Fruit fly (Drosophila melanogaster) whole organism, embryonic: ENCODE data around the gene ZnT77C.

Source experiments
- Abd-B ChIP-seq: fragments of 200-800 bp; sonication (Bioruptor generic); optimal IDR thresholded peaks from 2 replicates; lab custom pipeline; 2018; ENCODE audit warnings: missing biosample characterization, mild to moderate bottlenecking, missing genetic modification characterization, moderate library complexity
- Atf-2 ChIP-seq: fragments of 200-800 bp; sonication (Bioruptor generic); optimal IDR thresholded peaks from 2 replicates; lab custom pipeline; 2016; ENCODE audit warnings: missing biosample characterization, missing genetic modification characterization
- Blimp-1 ChIP-seq: fragments of 200-800 bp; sonication (Bioruptor generic); optimal IDR thresholded peaks from 3 replicates; lab custom pipeline; 2018; ENCODE audit warnings: missing biosample characterization, missing genetic modification characterization, mild to moderate bottlenecking, moderate library complexity, missing genetic modification reagents
- CG10147 ChIP-seq: fragments of 200-800 bp; sonication (Bioruptor generic); optimal IDR thresholded peaks from 2 replicates; lab custom pipeline; 2019; ENCODE audit warnings: missing biosample characterization, mild to moderate bottlenecking, missing genetic modification characterization, moderate library complexity
- CG10274 ChIP-seq: fragments of 200-800 bp; sonication (Bioruptor generic); optimal IDR thresholded peaks from 3 replicates; lab custom pipeline; 2017; ENCODE audit warnings: missing biosample characterization, mild to moderate bottlenecking, missing genetic modification characterization
- CG12236 ChIP-seq: fragments of 200-800 bp; sonication (Bioruptor generic); optimal IDR thresholded peaks from 2 replicates; lab custom pipeline; 2016; ENCODE audit warnings: missing biosample characterization, missing genetic modification characterization
- CG13894 ChIP-seq: fragments of 200-800 bp; sonication (Bioruptor generic); optimal IDR thresholded peaks from 3 replicates; lab custom pipeline; 2018; ENCODE audit warnings: missing biosample characterization, mild to moderate bottlenecking, missing genetic modification characterization, moderate library complexity
- CG14014 ChIP-seq: fragments of 200-800 bp; sonication (Bioruptor generic); IDR thresholded peaks from 2 replicates; pipeline ENCODE4 v1.3.6; 2022; ENCODE audit warnings: missing biosample characterization, missing genetic modification characterization
- CG14050 ChIP-seq: fragments of 200-800 bp; sonication (Bioruptor generic); IDR thresholded peaks from 3 replicates; pipeline ENCODE4 v1.3.6; 2022; ENCODE audit warnings: missing biosample characterization, missing genetic modification characterization
- CG15073 ChIP-seq: fragments of 200-800 bp; sonication (Bioruptor generic); optimal IDR thresholded peaks from 2 replicates; lab custom pipeline; 2016; ENCODE audit warnings: missing biosample characterization, missing genetic modification characterization
- CG16815 ChIP-seq: fragments of 200-800 bp; sonication (Bioruptor generic); optimal IDR thresholded peaks from 3 replicates; lab custom pipeline; 2017; ENCODE audit warnings: missing biosample characterization, mild to moderate bottlenecking, missing genetic modification characterization
- CG17361 ChIP-seq: fragments of 200-800 bp; sonication (Bioruptor generic); IDR thresholded peaks from 3 replicates; pipeline ENCODE4 v1.3.6; 2022; ENCODE audit warnings: missing biosample characterization, missing genetic modification characterization
- CG18262 ChIP-seq: fragments of 200-800 bp; optimal IDR thresholded peaks from 3 replicates; lab custom pipeline; 2019; ENCODE audit warnings: missing biosample characterization, mild to moderate bottlenecking, missing genetic modification characterization, moderate library complexity
- CG1832 ChIP-seq: fragments of 200-800 bp; sonication (Bioruptor generic); optimal IDR thresholded peaks from 2 replicates; lab custom pipeline; 2017; ENCODE audit warnings: missing biosample characterization, mild to moderate bottlenecking, missing genetic modification characterization, inconsistent platforms
- CG2120 ChIP-seq: fragments of 200-800 bp; sonication (Bioruptor generic); optimal IDR thresholded peaks from 3 replicates; lab custom pipeline; 2016; ENCODE audit warnings: missing biosample characterization, missing genetic modification characterization
- CG2889 ChIP-seq: fragments of 200-800 bp; sonication (Bioruptor generic); IDR thresholded peaks from 3 replicates; pipeline ENCODE4 v1.3.6; 2022; ENCODE audit warnings: missing biosample characterization, missing genetic modification characterization
- CG31388 ChIP-seq: fragments of 200-800 bp; sonication (Bioruptor generic); optimal IDR thresholded peaks from 2 replicates; lab custom pipeline; 2016; ENCODE audit warnings: missing biosample characterization, missing genetic modification characterization
- CG3281 ChIP-seq: fragments of 200-800 bp; sonication (Bioruptor generic); optimal IDR thresholded peaks from 3 replicates; lab custom pipeline; 2017; ENCODE audit warnings: missing biosample characterization, mild to moderate bottlenecking, missing genetic modification characterization
- CG33557 ChIP-seq: fragments of 200-800 bp; sonication (Bioruptor generic); optimal IDR thresholded peaks from 2 replicates; lab custom pipeline; 2019; ENCODE audit warnings: missing biosample characterization, mild to moderate bottlenecking, missing genetic modification characterization, moderate library complexity
- CG3995 ChIP-seq: fragments of 200-800 bp; sonication (Bioruptor generic); optimal IDR thresholded peaks from 3 replicates; lab custom pipeline; 2016; ENCODE audit warnings: missing biosample characterization, missing genetic modification characterization
- CG4360 ChIP-seq: fragments of 200-800 bp; sonication (Bioruptor generic); IDR thresholded peaks from 2 replicates; pipeline ENCODE4 v1.3.6; 2022; ENCODE audit warnings: missing biosample characterization, missing genetic modification characterization
- CG7839 ChIP-seq: fragments of 200-800 bp; sonication (Bioruptor generic); optimal IDR thresholded peaks from 3 replicates; lab custom pipeline; 2018; ENCODE audit warnings: missing biosample characterization, mild to moderate bottlenecking, missing genetic modification characterization, moderate library complexity
- CG8359 ChIP-seq: fragments of 200-800 bp; sonication (Bioruptor generic); optimal IDR thresholded peaks from 2 replicates; lab custom pipeline; 2017; ENCODE audit warnings: missing biosample characterization, mild to moderate bottlenecking, missing genetic modification characterization, borderline replicate concordance
- CHES-1-like ChIP-seq: fragments of 200-800 bp; sonication (Bioruptor generic); optimal IDR thresholded peaks from 2 replicates; lab custom pipeline; 2016; ENCODE audit warnings: missing biosample characterization, missing genetic modification characterization
- Dbx ChIP-seq: fragments of 200-800 bp; sonication (Bioruptor generic); IDR thresholded peaks from 3 replicates; pipeline ENCODE4 v1.3.6; 2022; ENCODE audit warnings: missing biosample characterization, missing genetic modification characterization
- Dip2 ChIP-seq: fragments of 200-800 bp; sonication (Bioruptor generic); IDR thresholded peaks from 2 replicates; pipeline ENCODE4 v1.3.6; 2022; ENCODE audit warnings: missing biosample characterization, missing genetic modification characterization
- Dref ChIP-seq: fragments of 200-800 bp; sonication (Bioruptor generic); IDR thresholded peaks from 2 replicates; pipeline ENCODE4 v1.3.6; 2022; ENCODE audit warnings: missing biosample characterization, missing genetic modification characterization
- E2f1 ChIP-seq: fragments of 200-800 bp; sonication (Bioruptor generic); IDR thresholded peaks from 2 replicates; pipeline ENCODE4 v1.3.6; 2022; ENCODE audit warnings: missing biosample characterization, missing genetic modification characterization
- H2.0 ChIP-seq: fragments of 200-800 bp; sonication (Bioruptor generic); IDR thresholded peaks from 2 replicates; pipeline ENCODE4 v1.3.6; 2022; ENCODE audit warnings: missing biosample characterization, missing genetic modification characterization
- Hmx ChIP-seq: fragments of 200-800 bp; sonication (Bioruptor generic); optimal IDR thresholded peaks from 2 replicates; lab custom pipeline; 2016; ENCODE audit warnings: missing biosample characterization, missing genetic modification characterization
- Hr51 ChIP-seq, 2 experiments: fragments of 200-800 bp; sonication (Bioruptor generic); optimal IDR thresholded peaks; 2 replicates in 1 of 2; 3 replicates in 1 of 2; lab custom pipeline; 2016 to 2018; ENCODE audit warnings: missing biosample characterization in 2 of 2, missing genetic modification characterization in 2 of 2, mild to moderate bottlenecking in 1 of 2, moderate library complexity in 1 of 2
- Lim3 ChIP-seq: fragments of 200-800 bp; sonication (Bioruptor generic); IDR thresholded peaks from 2 replicates; pipeline ENCODE4 v1.3.6; 2022; ENCODE audit warnings: missing biosample characterization, missing genetic modification characterization
- Pdp1 ChIP-seq, 2 experiments: fragments of 200-800 bp; sonication (Bioruptor generic); optimal IDR thresholded peaks; 3 replicates each; lab custom pipeline; 2016; ENCODE audit warnings: missing biosample characterization in 2 of 2, missing genetic modification characterization in 2 of 2, mild to moderate bottlenecking in 1 of 2, moderate library complexity in 1 of 2
- Rx ChIP-seq: fragments of 200-800 bp; sonication (Bioruptor generic); IDR thresholded peaks from 2 replicates; pipeline ENCODE4 v1.3.6; 2022; ENCODE audit warnings: missing biosample characterization, missing genetic modification characterization
- Six4 ChIP-seq: fragments of 200-800 bp; sonication (Bioruptor generic); optimal IDR thresholded peaks from 2 replicates; lab custom pipeline; 2016; ENCODE audit warnings: missing biosample characterization, missing genetic modification characterization
- az2 ChIP-seq: fragments of 200-800 bp; sonication (Bioruptor generic); optimal IDR thresholded peaks from 3 replicates; lab custom pipeline; 2016; ENCODE audit warnings: missing biosample characterization, missing genetic modification characterization
- cg ChIP-seq: fragments of 200-800 bp; sonication (Bioruptor generic); optimal IDR thresholded peaks from 3 replicates; lab custom pipeline; 2019; ENCODE audit warnings: missing biosample characterization, mild to moderate bottlenecking, missing genetic modification characterization, moderate library complexity
- crp ChIP-seq, 2 experiments: fragments of 200-800 bp; sonication (Bioruptor generic); optimal IDR thresholded peaks; 2 replicates in 1 of 2; 3 replicates in 1 of 2; lab custom pipeline; 2017; ENCODE audit warnings: missing biosample characterization in 2 of 2, missing genetic modification characterization in 2 of 2, mild to moderate bottlenecking in 1 of 2, moderate library complexity in 1 of 2
- eyg ChIP-seq: fragments of 200-800 bp; sonication (Bioruptor generic); optimal IDR thresholded peaks from 3 replicates; lab custom pipeline; 2016; ENCODE audit warnings: missing biosample characterization, missing genetic modification characterization
- grn ChIP-seq: fragments of 200-800 bp; sonication (Bioruptor generic); optimal IDR thresholded peaks from 3 replicates; lab custom pipeline; 2017; ENCODE audit warnings: missing biosample characterization, missing genetic modification characterization
- inv ChIP-seq: fragments of 200-800 bp; sonication (Bioruptor generic); IDR thresholded peaks from 2 replicates; pipeline ENCODE4 v1.3.6; 2022; ENCODE audit warnings: missing biosample characterization, missing genetic modification characterization; ENCODE audit not compliant: partially characterized antibody
- lilli ChIP-seq: fragments of 200-800 bp; sonication (Bioruptor generic); optimal IDR thresholded peaks from 3 replicates; lab custom pipeline; 2016; ENCODE audit warnings: missing biosample characterization, missing genetic modification characterization
- mld ChIP-seq: fragments of 200-800 bp; sonication (Bioruptor generic); IDR thresholded peaks from 3 replicates; pipeline ENCODE4 v1.3.6; 2022; ENCODE audit warnings: missing biosample characterization, missing genetic modification characterization; ENCODE audit not compliant: partially characterized antibody
- pan ChIP-seq, 4 experiments: fragments of >200 bp in 3 of 4; fragments of 200-800 bp in 1 of 4; sonication (Bioruptor generic) in 1 of 4; optimal IDR thresholded peaks in 3 of 4; IDR thresholded peaks in 1 of 4; 2 replicates each; pipeline versions ENCODE4 v1.3.6 to Lab custom; 2017 to 2022; ENCODE audit warnings: missing biosample characterization in 2 of 4, missing genetic modification characterization in 2 of 4, mixed read lengths in 1 of 4
- stc ChIP-seq: fragments of 200-800 bp; sonication (Bioruptor generic); IDR thresholded peaks from 2 replicates; pipeline ENCODE4 v1.3.6; 2022; ENCODE audit warnings: missing biosample characterization, missing genetic modification characterization
- tgo ChIP-seq: fragments of 200-800 bp; sonication (Bioruptor generic); IDR thresholded peaks from 3 replicates; pipeline ENCODE4 v1.3.6; 2022; ENCODE audit warnings: missing biosample characterization, missing genetic modification characterization
- toy ChIP-seq: fragments of 200-800 bp; sonication (Bioruptor generic); IDR thresholded peaks from 2 replicates; pipeline ENCODE4 v1.3.6; 2022; ENCODE audit warnings: missing biosample characterization, missing genetic modification characterization
- trh ChIP-seq: fragments of 200-800 bp; sonication (Bioruptor generic); optimal IDR thresholded peaks from 2 replicates; lab custom pipeline; 2016; ENCODE audit warnings: missing biosample characterization, missing genetic modification characterization
- zfh2 ChIP-seq: fragments of 200-800 bp; sonication (Bioruptor generic); optimal IDR thresholded peaks from 2 replicates; lab custom pipeline; 2016; ENCODE audit warnings: missing biosample characterization, missing genetic modification characterization

The ZnT77C gene

dm6 chr3L:20516519-20517178, 21.9 kb upstream of the ZnT77C start (continued):
- TF ChIP-seq CG10274 (GFP tag; lab: Kevin White, UChicago) (no peak), H2.0 (GFP tag; lab: Robert Waterston, UW) (peak; percentile 29; the same call in 1 of the 2 replicates), inv (GFP tag; lab: Robert Waterston, UW) (no peak), stc (peak; percentile 13; the same call in 1 of the 2 replicates), Rx (GFP tag; lab: Robert Waterston, UW) (no peak), mld (no peak), eyg (GFP tag; lab: Kevin White, UChicago) (no peak), CG4360 (no peak), Abd-B (GFP tag; lab: Kevin White, UChicago) (peak; percentile 22), toy (no peak), CG7839 (tag; lab: Kevin White, UChicago) (peak; percentile 45), CG33557 (GFP tag; lab: Kevin White, UChicago) (no peak), CG15073 (GFP tag; lab: Kevin White, UChicago) (no peak), CG12236 (no peak), az2 (GFP tag; lab: Kevin White, UChicago) (peak; percentile 3), CG13894 (no peak), Dbx (GFP tag; lab: Robert Waterston, UW) (no peak), CG14014 (GFP tag; lab: Robert Waterston, UW) (peak; percentile 43; the same call in 1 of the 2 replicates), CG10147 (GFP tag; lab: Kevin White, UChicago) (no peak), pan (optimal IDR thresholded peaks at IDR 0.05; lab: Kevin White, UChicago) (no peak), pan (GFP tag; optimal IDR thresholded peaks at IDR 0.05 in 1 of 2, IDR thresholded peaks at IDR 0.05 in 1 of 2) (peak in 1 of 2 experiments; percentile 54), Dref (GFP tag; lab: Robert Waterston, UW) (no peak), CG16815 (GFP tag; lab: Kevin White, UChicago) (no peak), grn (GFP tag; lab: Kevin White, UChicago) (peak; percentile 69), Hr51 (GFP tag; optimal IDR thresholded peaks at IDR 0.05; lab: Kevin White, UChicago) (peak in 1 of 2 experiments; percentile 71), Dip2 (GFP tag; lab: Robert Waterston, UW) (no peak), Hmx (no peak), Pdp1 (GFP tag; optimal IDR thresholded peaks at IDR 0.05; lab: Kevin White, UChicago) (peak in 1 of 2 experiments; percentile 14), CG3281 (GFP tag; lab: Kevin White, UChicago) (no peak), CG8359 (GFP tag; lab: Kevin White, UChicago) (peak; percentile 38), lilli (GFP tag; lab: Kevin White, UChicago) (no peak), CG17361 (GFP tag; lab: Robert Waterston, UW) (peak; percentile 77), CG2889 (GFP tag; lab: Robert Waterston, UW) (peak; percentile 67; the same call in 2 of the 3 replicates), trh (no peak), Blimp-1 (GFP tag; lab: Kevin White, UChicago) (peak; percentile 52), CG3995 (GFP tag; lab: Kevin White, UChicago) (no peak), CG31388 (GFP tag; lab: Kevin White, UChicago) (no peak), crp (GFP tag; optimal IDR thresholded peaks at IDR 0.05; lab: Kevin White, UChicago) (no peak), E2f1 (GFP tag; lab: Robert Waterston, UW) (peak; percentile 32; the same call in 1 of the 2 replicates), tgo (GFP tag; lab: Robert Waterston, UW) (peak; percentile 22; the same call in 2 of the 3 replicates), CHES-1-like (GFP tag; lab: Kevin White, UChicago) (no peak), CG14050 (0 out of 3 replicates have a peak, but pooled peaks have one; percentile 20), Six4 (GFP tag; lab: Kevin White, UChicago) (peak; percentile 42), Atf-2 (GFP tag; lab: Kevin White, UChicago) (no peak), CG1832 (GFP tag; lab: Kevin White, UChicago) (no peak), CG2120 (peak; percentile 19), cg (peak; percentile 33), zfh2 (GFP tag; lab: Kevin White, UChicago) (no peak), CG18262 (tag; lab: Kevin White, UChicago) (peak; percentile 66), Lim3 (GFP tag; lab: Robert Waterston, UW) (no peak)
